Fruit fly (Drosophila melanogaster): ENCODE data around the gene CG12155.

CG12155 gene

dm6 chrX:7695391-7696053 is 33.0 kb upstream of the CG12155 start (continued):
- TF ChIP-seq p53 (GFP tag; optimal IDR thresholded peaks at IDR 0.05) (no peak), CG8924 (tag; optimal IDR thresholded peaks at IDR 0.05) (no peak), CG6791 (GFP tag; IDR thresholded peaks at IDR 0.05; ENCODE audit: partially characterized antibody) (no peak), ham (GFP tag; IDR thresholded peaks at IDR 0.05) (no peak), Optix (GFP tag; IDR thresholded peaks at IDR 0.05) (no peak), CG10274 (GFP tag; optimal IDR thresholded peaks at IDR 0.05) (no peak), amos (GFP tag; IDR thresholded peaks at IDR 0.05; ENCODE audit: partially characterized antibody) (no peak), Rx (GFP tag; IDR thresholded peaks at IDR 0.05) (no peak), Myb (GFP tag; optimal IDR thresholded peaks at IDR 0.05) (no peak), H15 (GFP tag; IDR thresholded peaks at IDR 0.05) (no peak), dmrt11E (tag; optimal IDR thresholded peaks at IDR 0.05) (no peak), Ravus (GFP tag; IDR thresholded peaks at IDR 0.05) (no peak)

- TF ChIP-seq sens (GFP tag) = peak; percentile 51
- TF ChIP-seq Drgx (GFP tag; IDR thresholded peaks at IDR 0.05) = no peak
Measured at dm6 chrX:7696165-7696564, 32.4 kb upstream of the CG12155 start.

- TF ChIP-seq CG42726 (GFP tag; IDR thresholded peaks at IDR 0.05; ENCODE audit: partially characterized antibody) (no peak), CG11560 (tag; IDR thresholded peaks at IDR 0.05) (peak; percentile 61; the same call in 2 of the 3 replicates), CG8290 (GFP tag; optimal IDR thresholded peaks at IDR 0.05) (no peak), CG8290 (tag; optimal IDR thresholded peaks at IDR 0.05) (peak in 1 of 2 experiments; percentile 91), sima (GFP tag; optimal IDR thresholded peaks at IDR 0.05) (peak; percentile 21), tap (tag; optimal IDR thresholded peaks at IDR 0.05) (peak; percentile 85), zf30C (GFP tag; optimal IDR thresholded peaks at IDR 0.05) (no peak), CG4282 (GFP tag; optimal IDR thresholded peaks at IDR 0.05) (peak; percentile 42), salm (tag; optimal IDR thresholded peaks at IDR 0.05) (peak; percentile 73), pros (GFP tag; optimal IDR thresholded peaks at IDR 0.05) (no peak), lab (GFP tag; optimal IDR thresholded peaks at IDR 0.05) (peak; percentile 98), CG30020 (tag; optimal IDR thresholded peaks at IDR 0.05) (peak; percentile 41), CG2116 (GFP tag; optimal IDR thresholded peaks at IDR 0.05) (peak; percentile 49), usp (GFP tag; optimal IDR thresholded peaks at IDR 0.05) (no peak), toy (GFP tag; IDR thresholded peaks at IDR 0.05) (peak; percentile 52; the same call in 1 of the 2 replicates), CG10274 (GFP tag; optimal IDR thresholded peaks at IDR 0.05) (peak; percentile 81), kay (GFP tag; optimal IDR thresholded peaks at IDR 0.05) (peak; percentile 79), CG12104 (GFP tag; optimal IDR thresholded peaks at IDR 0.05) (peak; percentile 80), CG33557 (GFP tag; optimal IDR thresholded peaks at IDR 0.05) (peak; percentile 43), CG3163 (GFP tag; optimal IDR thresholded peaks at IDR 0.05) (peak; percentile 90), Gsc (GFP tag; IDR thresholded peaks at IDR 0.05) (no peak), slp2 (GFP tag; optimal IDR thresholded peaks at IDR 0.05) (peak; percentile 58), org-1 (GFP tag; optimal IDR thresholded peaks at IDR 0.05) (peak; percentile 90), CG17359 (tag; optimal IDR thresholded peaks at IDR 0.05) (peak; percentile 89), Antp (GFP tag; optimal IDR thresholded peaks at IDR 0.05) (peak; percentile 79), CG2199 (GFP tag; IDR thresholded peaks at IDR 0.05) (no peak), so (GFP tag; IDR thresholded peaks at IDR 0.05) (peak; percentile 89), Mrtf (GFP tag; IDR thresholded peaks at IDR 0.05) (peak; percentile 88), CG9797 (GFP tag; optimal IDR thresholded peaks at IDR 0.05) (no peak), gro (GFP tag; optimal IDR thresholded peaks at IDR 0.05) (peak; percentile 92), NC2β (GFP tag; optimal IDR thresholded peaks at IDR 0.05) (peak; percentile 50), bsh (GFP tag; optimal IDR thresholded peaks at IDR 0.05) (peak; percentile 76 to 88), gcm (GFP tag; optimal IDR thresholded peaks at IDR 0.05) (peak; percentile 75)
Measured at dm6 chrX:7696711-7697654, 31.6 kb upstream of the CG12155 start.

All from whole organism, embryonic.